Fruit fly (Drosophila melanogaster) whole organism, prepupa: ENCODE data around the gene ara.
A peak's percentile ranks its signal among the peaks of the same experiment; 100 is the strongest.

Experiments used
- Blimp-1 ChIP-seq: fragments of 200-800 bp; sonication (Bioruptor generic); optimal IDR thresholded peaks from 3 replicates; lab custom pipeline; 2017; ENCODE audit warnings: missing biosample characterization, missing genetic modification characterization, mild to moderate bottlenecking, moderate library complexity, missing genetic modification reagents
- CG10631 ChIP-seq: fragments of 200-800 bp; sonication (Bioruptor generic); optimal IDR thresholded peaks from 2 replicates; lab custom pipeline; 2016; ENCODE audit warnings: missing biosample characterization, missing genetic modification characterization
- CG11294 ChIP-seq: fragments of 200-800 bp; sonication (Bioruptor generic); IDR thresholded peaks from 2 replicates; pipeline ENCODE4 v1.3.6; 2022; ENCODE audit warnings: missing biosample characterization, missing genetic modification characterization
- CG11902 ChIP-seq: fragments of 200-800 bp; sonication (Bioruptor generic); optimal IDR thresholded peaks from 3 replicates; lab custom pipeline; 2016; ENCODE audit warnings: missing biosample characterization, missing genetic modification characterization
- CG15336 ChIP-seq: fragments of 200-800 bp; sonication (Bioruptor generic); IDR thresholded peaks from 2 replicates; pipeline ENCODE4 v1.3.6; 2022; ENCODE audit warnings: missing biosample characterization, missing genetic modification characterization
- CG1621 ChIP-seq: fragments of 200-800 bp; sonication (Bioruptor generic); optimal IDR thresholded peaks from 3 replicates; lab custom pipeline; 2018; ENCODE audit warnings: missing biosample characterization, mild to moderate bottlenecking, missing genetic modification characterization
- CG16779 ChIP-seq: fragments of 200-800 bp; sonication (Bioruptor generic); optimal IDR thresholded peaks from 3 replicates; lab custom pipeline; 2017; ENCODE audit warnings: missing biosample characterization, mild to moderate bottlenecking, missing genetic modification characterization
- CG3032 ChIP-seq: fragments of 200-800 bp; optimal IDR thresholded peaks from 2 replicates; lab custom pipeline; 2019; ENCODE audit warnings: missing biosample characterization, mild to moderate bottlenecking, missing genetic modification characterization, moderate library complexity
- CG32006 ChIP-seq: fragments of 200-800 bp; sonication (Bioruptor generic); optimal IDR thresholded peaks from 3 replicates; lab custom pipeline; 2017; ENCODE audit warnings: missing biosample characterization, mild to moderate bottlenecking, missing genetic modification characterization
- CG34406 ChIP-seq: fragments of 200-800 bp; sonication (Bioruptor generic); optimal IDR thresholded peaks from 3 replicates; lab custom pipeline; 2016; ENCODE audit warnings: missing biosample characterization, missing genetic modification characterization
- CG3919 ChIP-seq: fragments of 200-800 bp; sonication (Bioruptor generic); optimal IDR thresholded peaks from 3 replicates; lab custom pipeline; 2016; ENCODE audit warnings: missing biosample characterization, missing genetic modification characterization
- CG6163 ChIP-seq: fragments of 200-800 bp; sonication (Bioruptor generic); IDR thresholded peaks from 3 replicates; pipeline ENCODE4 v1.3.6; 2022; ENCODE audit warnings: missing biosample characterization, missing genetic modification characterization
- CG6792 ChIP-seq: fragments of 200-800 bp; sonication (Bioruptor generic); optimal IDR thresholded peaks from 3 replicates; lab custom pipeline; 2016; ENCODE audit warnings: missing biosample characterization, missing genetic modification characterization
- CG6808 ChIP-seq: fragments of 200-800 bp; sonication (Bioruptor generic); optimal IDR thresholded peaks from 3 replicates; lab custom pipeline; 2017; ENCODE audit warnings: missing biosample characterization, missing genetic modification characterization, mild to moderate bottlenecking, moderate library complexity, missing genetic modification reagents
- CG6854 ChIP-seq: fragments of 200-800 bp; sonication (Bioruptor generic); optimal IDR thresholded peaks from 2 replicates; lab custom pipeline; 2017; ENCODE audit warnings: missing biosample characterization, mild to moderate bottlenecking, missing genetic modification characterization
- CG8119 ChIP-seq: fragments of 200-800 bp; sonication (Bioruptor generic); IDR thresholded peaks from 3 replicates; pipeline ENCODE4 v1.3.6; 2022; ENCODE audit warnings: missing biosample characterization, missing genetic modification characterization
- CG8319 ChIP-seq: fragments of 200-800 bp; sonication (Bioruptor generic); optimal IDR thresholded peaks from 3 replicates; lab custom pipeline; 2016; ENCODE audit warnings: missing biosample characterization, missing genetic modification characterization
- CG8632 ChIP-seq: fragments of 200-800 bp; sonication (Bioruptor generic); optimal IDR thresholded peaks from 3 replicates; lab custom pipeline; 2016; ENCODE audit warnings: missing biosample characterization, missing genetic modification characterization
- Eip75B ChIP-seq: fragments of 200-800 bp; sonication (Bioruptor generic); optimal IDR thresholded peaks from 3 replicates; lab custom pipeline; 2016; ENCODE audit warnings: missing biosample characterization, missing genetic modification characterization
- Eip78C ChIP-seq: fragments of 200-800 bp; sonication (Bioruptor generic); peaks from one replicate; lab custom pipeline; 2016; ENCODE audit warnings: missing biosample characterization, missing genetic modification characterization
- Ets21C ChIP-seq: fragments of 200-800 bp; sonication (Bioruptor generic); optimal IDR thresholded peaks from 3 replicates; lab custom pipeline; 2016; ENCODE audit warnings: missing biosample characterization, missing genetic modification characterization
- Ets96B ChIP-seq: fragments of 200-800 bp; optimal IDR thresholded peaks from 2 replicates; lab custom pipeline; 2019; ENCODE audit warnings: missing biosample characterization, mild to moderate bottlenecking, missing genetic modification characterization, moderate library complexity
- Gug ChIP-seq: fragments of 200-800 bp; sonication (Bioruptor generic); IDR thresholded peaks from 2 replicates; pipeline ENCODE4 v1.3.6; 2022; ENCODE audit warnings: missing biosample characterization, missing genetic modification characterization
- Hr38 ChIP-seq: sonication (Bioruptor generic); optimal IDR thresholded peaks from 2 replicates; lab custom pipeline; 2016; ENCODE audit warnings: missing biosample characterization, missing genetic modification characterization
- Hr39 ChIP-seq: fragments of 200-800 bp; sonication (Bioruptor generic); optimal IDR thresholded peaks from 2 replicates; lab custom pipeline; 2016; ENCODE audit warnings: missing biosample characterization, missing genetic modification characterization
- Hr4 ChIP-seq: fragments of 200-800 bp; sonication (Bioruptor generic); optimal IDR thresholded peaks from 3 replicates; lab custom pipeline; 2016; ENCODE audit warnings: missing biosample characterization, missing genetic modification characterization
- Met ChIP-seq: fragments of 200-800 bp; sonication (Bioruptor generic); optimal IDR thresholded peaks from 3 replicates; lab custom pipeline; 2016; ENCODE audit warnings: missing biosample characterization, missing genetic modification characterization
- OdsH ChIP-seq: fragments of 200-800 bp; sonication (Bioruptor generic); optimal IDR thresholded peaks from 3 replicates; lab custom pipeline; 2016; ENCODE audit warnings: missing biosample characterization, missing genetic modification characterization
- Smox ChIP-seq: fragments of 200-800 bp; sonication (Bioruptor generic); optimal IDR thresholded peaks from 3 replicates; lab custom pipeline; 2016; ENCODE audit warnings: missing biosample characterization, missing genetic modification characterization
- Sox102F ChIP-seq: fragments of 200-800 bp; sonication (Bioruptor generic); optimal IDR thresholded peaks from 2 replicates; lab custom pipeline; 2016; ENCODE audit warnings: missing biosample characterization, mild to moderate bottlenecking, missing genetic modification characterization
- Sox15 ChIP-seq: fragments of 200-800 bp; sonication (Bioruptor generic); optimal IDR thresholded peaks from 3 replicates; lab custom pipeline; 2016; ENCODE audit warnings: missing biosample characterization, missing genetic modification characterization
- achi ChIP-seq: fragments of 200-800 bp; sonication (Bioruptor generic); optimal IDR thresholded peaks from 3 replicates; lab custom pipeline; 2016; ENCODE audit warnings: missing biosample characterization, missing genetic modification characterization
- cyc ChIP-seq: fragments of 200-800 bp; sonication (Bioruptor generic); optimal IDR thresholded peaks from 3 replicates; lab custom pipeline; 2016; ENCODE audit warnings: missing biosample characterization, missing genetic modification characterization
- dac ChIP-seq: fragments of 200-800 bp; sonication (Bioruptor generic); optimal IDR thresholded peaks from 2 replicates; lab custom pipeline; 2017; ENCODE audit warnings: missing biosample characterization, mild to moderate bottlenecking, missing genetic modification characterization
- dsx ChIP-seq: fragments of 200-800 bp; optimal IDR thresholded peaks from 3 replicates; lab custom pipeline; 2019; ENCODE audit warnings: missing biosample characterization, mild to moderate bottlenecking, missing genetic modification characterization, moderate library complexity; ENCODE audit not compliant: poor library complexity, severe bottlenecking
- esn ChIP-seq: fragments of 200-800 bp; sonication (Bioruptor generic); optimal IDR thresholded peaks from 2 replicates; lab custom pipeline; 2016; ENCODE audit warnings: missing biosample characterization, mild to moderate bottlenecking, missing genetic modification characterization, moderate library complexity
- fd59A ChIP-seq: fragments of 200-800 bp; sonication (Bioruptor generic); optimal IDR thresholded peaks from 2 replicates; lab custom pipeline; 2017; ENCODE audit warnings: missing biosample characterization, mild to moderate bottlenecking, missing genetic modification characterization, missing genetic modification reagents
- fd85E ChIP-seq: fragments of 200-800 bp; sonication (Bioruptor generic); optimal IDR thresholded peaks from 3 replicates; lab custom pipeline; 2016; ENCODE audit warnings: missing biosample characterization, missing genetic modification characterization
- fkh ChIP-seq: fragments of 200-800 bp; sonication (Bioruptor generic); optimal IDR thresholded peaks from 3 replicates; lab custom pipeline; 2017; ENCODE audit warnings: missing biosample characterization, mild to moderate bottlenecking, missing genetic modification characterization, moderate library complexity
- lz ChIP-seq: fragments of 200-800 bp; sonication (Bioruptor generic); optimal IDR thresholded peaks from 3 replicates; lab custom pipeline; 2016; ENCODE audit warnings: missing biosample characterization, missing genetic modification characterization
- spab ChIP-seq: fragments of 200-800 bp; sonication (Bioruptor generic); optimal IDR thresholded peaks from 2 replicates; lab custom pipeline; 2017; ENCODE audit warnings: missing biosample characterization, mild to moderate bottlenecking, missing genetic modification characterization, missing genetic modification reagents
- ss ChIP-seq, 2 experiments: fragments of 200-800 bp; sonication (Bioruptor generic); optimal IDR thresholded peaks; 2 replicates in 1 of 2; 3 replicates in 1 of 2; lab custom pipeline; 2017 to 2018; ENCODE audit warnings: mild to moderate bottlenecking in 2 of 2, missing biosample characterization in 2 of 2, missing genetic modification characterization in 2 of 2, moderate library complexity in 1 of 2
- svp ChIP-seq: fragments of 200-800 bp; sonication (Bioruptor generic); peaks from one replicate; lab custom pipeline; 2016; ENCODE audit warnings: missing biosample characterization, missing genetic modification characterization
- topi ChIP-seq: fragments of 200-800 bp; sonication (Bioruptor generic); optimal IDR thresholded peaks from 3 replicates; lab custom pipeline; 2016; ENCODE audit warnings: missing biosample characterization, missing genetic modification characterization
- vri ChIP-seq: fragments of 200-800 bp; sonication (Bioruptor generic); optimal IDR thresholded peaks from 3 replicates; lab custom pipeline; 2016; ENCODE audit warnings: missing biosample characterization, mild to moderate bottlenecking, missing genetic modification characterization

The ara gene

DNA sequence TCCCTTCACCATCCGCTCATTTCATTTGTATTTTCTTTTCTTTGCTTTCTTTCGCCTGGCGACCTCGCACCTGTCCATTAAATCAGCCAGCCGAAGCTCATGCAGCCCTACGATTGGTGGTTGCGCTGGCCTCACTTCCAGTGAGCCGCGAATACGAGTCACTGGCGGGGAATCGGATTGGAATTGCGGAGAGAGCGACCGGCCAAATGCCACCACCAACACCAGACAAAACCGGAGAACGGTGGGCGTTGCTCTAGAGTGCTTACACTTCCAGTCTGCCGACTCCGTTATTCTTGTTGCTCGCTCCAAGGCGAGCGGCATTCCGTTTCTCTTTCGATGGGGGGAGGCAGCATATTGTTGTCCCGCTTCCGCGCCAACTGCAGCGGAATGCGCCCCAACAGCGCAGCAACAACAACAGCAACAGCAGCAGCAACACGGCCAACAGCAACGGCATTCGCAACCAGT lies at the start of gene ara:
Gene ara (plus strand): TSS at position 461 of the 465 bp plus-strand sequence.
- TF ChIP-seq svp (peak; percentile 59), Hr39 (no peak), CG8119 (GFP tag; lab: Robert Waterston, UW) (0 out of 3 replicates have a peak, but pooled peaks have one; percentile 37), Blimp-1 (peak; percentile 44), CG15336 (0 out of 2 replicates have a peak, but pooled peaks have one; percentile 14), Ets21C (GFP tag; lab: Kevin White, UChicago) (no peak), CG6163 (GFP tag; lab: Robert Waterston, UW) (peak; percentile 37; the same call in 2 of the 3 replicates), CG6854 (GFP tag; lab: Kevin White, UChicago) (peak; percentile 38), CG1621 (tag; lab: Kevin White, UChicago) (peak; percentile 81), CG11902 (GFP tag; lab: Kevin White, UChicago) (no peak), CG3919 (GFP tag; lab: Kevin White, UChicago) (peak; percentile 28), CG8632 (no peak), ss (GFP tag; optimal IDR thresholded peaks at IDR 0.05; lab: Kevin White, UChicago) (peak; percentile 8 to 22)

DNA sequence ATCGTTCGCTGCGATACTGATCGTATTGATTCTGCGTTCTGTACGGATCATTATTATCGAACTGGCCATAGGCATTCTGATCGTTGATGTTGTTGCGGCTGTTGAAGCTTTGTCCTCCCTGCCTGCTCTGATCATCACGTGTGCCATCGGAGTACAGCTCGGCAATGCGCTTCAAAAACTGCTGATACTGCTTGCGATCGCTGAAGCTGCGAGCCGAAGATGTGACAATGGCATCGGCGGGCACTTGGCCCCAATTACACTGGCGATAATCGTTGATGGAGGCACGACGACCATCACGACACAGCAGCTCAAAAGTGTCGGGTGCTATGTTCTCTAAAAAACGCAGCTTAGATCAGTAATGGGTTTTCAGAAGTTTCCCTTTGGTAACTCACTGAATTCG lies 48.3 kb upstream of the ara start:
- no peak for TF ChIP-seq Eip75B (GFP tag; lab: Kevin White, UChicago)
- TF ChIP-seq svp = peak; percentile 92

DNA sequence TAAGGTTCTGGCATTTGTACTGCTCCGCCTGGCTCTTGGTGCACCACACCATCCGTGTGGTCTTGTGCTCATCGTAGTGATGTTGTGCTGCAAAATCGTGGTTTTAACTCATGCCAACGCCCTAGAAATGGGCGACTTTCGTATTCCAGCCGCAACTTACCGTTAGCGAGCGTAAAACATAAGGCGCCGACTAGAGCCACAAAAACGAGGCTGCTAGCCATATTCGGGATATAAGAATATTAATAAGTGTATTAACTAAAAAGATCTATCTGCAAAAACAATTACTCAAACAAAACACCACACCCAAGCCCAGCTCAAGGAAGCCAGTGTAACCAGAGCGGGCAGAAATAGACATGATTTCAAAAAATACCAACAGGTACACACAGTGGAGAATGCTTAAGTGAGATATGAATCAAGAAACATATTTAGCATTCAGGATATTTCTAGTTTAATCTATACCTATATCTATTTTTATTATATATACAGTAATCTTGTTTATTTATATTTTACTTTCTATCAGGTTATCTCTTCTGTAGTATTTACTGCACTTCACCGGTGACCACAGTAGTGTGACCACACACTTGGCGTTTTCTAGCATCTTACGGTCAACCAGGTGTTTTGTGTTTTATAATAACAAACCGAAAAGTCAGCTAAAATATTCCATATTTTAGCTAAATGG lies 46.9 kb upstream of the ara start, which contains the start of the genes Tsf2 and CG34242:
Gene Tsf2 (minus strand): TSS at position 333 of the 679 bp plus-strand sequence.
Gene CG34242 (plus strand): TSS at position 605 of the 679 bp plus-strand sequence.
- no peak for TF ChIP-seq CG8119 (GFP tag; lab: Robert Waterston, UW)
- TF ChIP-seq CG6854 (GFP tag; lab: Kevin White, UChicago) = no peak
- TF ChIP-seq CG3032 (tag; lab: Kevin White, UChicago) = peak; percentile 87
- no peak for TF ChIP-seq CG32006 (GFP tag; lab: Kevin White, UChicago)
- TF ChIP-seq CG6163 (GFP tag; lab: Robert Waterston, UW) = peak; percentile 95
- TF ChIP-seq Hr4 (GFP tag; lab: Kevin White, UChicago) = no peak
- TF ChIP-seq Met (GFP tag; lab: Kevin White, UChicago) = peak; percentile 73
- TF ChIP-seq CG8632 = no peak
- TF ChIP-seq ss (GFP tag; optimal IDR thresholded peaks at IDR 0.05; lab: Kevin White, UChicago) = peak; percentile 28 to 57
- TF ChIP-seq CG34406 (GFP tag; lab: Kevin White, UChicago) = no peak
- no peak for TF ChIP-seq achi (GFP tag; lab: Kevin White, UChicago)
- peak; percentile 88 for TF ChIP-seq dsx (GFP tag; lab: Kevin White, UChicago)
- TF ChIP-seq lz = peak; percentile 47
- TF ChIP-seq cyc (GFP tag; lab: Kevin White, UChicago) = peak; percentile 85
- peak; percentile 89 for TF ChIP-seq Eip78C (GFP tag; lab: Kevin White, UChicago)
- TF ChIP-seq topi (GFP tag; lab: Kevin White, UChicago) = peak; percentile 71
- no peak for TF ChIP-seq CG16779
- TF ChIP-seq dac = no peak
- TF ChIP-seq Ets96B (tag; lab: Kevin White, UChicago) = peak; percentile 81
- TF ChIP-seq CG11294 (GFP tag; lab: Robert Waterston, UW) = peak; percentile 83
- no peak for TF ChIP-seq CG6808 (GFP tag; lab: Kevin White, UChicago)
- TF ChIP-seq CG10631 (GFP tag; lab: Kevin White, UChicago) = peak; percentile 79
- peak; percentile 95 for TF ChIP-seq Gug
- TF ChIP-seq CG6792 = peak; percentile 58
- TF ChIP-seq fd85E (GFP tag; lab: Kevin White, UChicago) = no peak
- peak; percentile 43 for TF ChIP-seq CG15336
- TF ChIP-seq vri (GFP tag; lab: Kevin White, UChicago) = no peak
- TF ChIP-seq Eip75B (GFP tag; lab: Kevin White, UChicago) = no peak
- peak; percentile 81 for TF ChIP-seq CG8319 (GFP tag; lab: Kevin White, UChicago)
- TF ChIP-seq Sox102F (GFP tag; lab: Kevin White, UChicago) = no peak
- peak; percentile 20 for TF ChIP-seq esn
- no peak for TF ChIP-seq Hr38 (GFP tag; lab: Kevin White, UChicago)
- no peak for TF ChIP-seq Sox15 (GFP tag; lab: Kevin White, UChicago)
- no peak for TF ChIP-seq OdsH
- peak; percentile 74 for TF ChIP-seq spab (GFP tag; lab: Kevin White, UChicago)
- TF ChIP-seq Ets21C (GFP tag; lab: Kevin White, UChicago) = no peak
- TF ChIP-seq fkh = peak; percentile 40
- no peak for TF ChIP-seq fd59A (GFP tag; lab: Kevin White, UChicago)
- TF ChIP-seq Smox = no peak
- TF ChIP-seq CG3919 (GFP tag; lab: Kevin White, UChicago) = peak; percentile 89
